Fruit fly (Drosophila melanogaster): ENCODE results near the gene CG34174.

DNA sequence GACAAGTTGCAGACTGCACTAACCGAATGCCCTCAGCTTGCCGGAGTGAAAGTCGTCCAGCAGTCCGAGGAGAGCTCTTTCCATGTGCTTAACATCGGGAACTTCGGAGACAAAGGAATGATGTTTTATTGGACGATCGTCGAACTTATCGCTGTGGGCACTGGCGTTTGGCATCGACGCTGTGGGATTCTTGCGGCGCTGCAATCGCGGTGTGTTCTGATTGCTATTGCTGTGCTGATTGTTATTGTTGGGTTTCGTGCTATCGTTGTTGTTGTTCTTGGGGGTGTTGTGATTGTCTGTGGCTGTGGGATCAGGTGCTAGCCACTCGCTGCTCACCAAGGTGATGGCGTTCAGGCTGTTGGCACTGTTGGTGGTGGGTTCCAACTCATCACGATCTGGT is 23.4 kb upstream of the CG34174 start:
- no peak for TF ChIP-seq CG16779 (tag; optimal IDR thresholded peaks at IDR 0.05)
- no peak for TF ChIP-seq salr (GFP tag; optimal IDR thresholded peaks at IDR 0.05)
- no peak for TF ChIP-seq Lpt (GFP tag; optimal IDR thresholded peaks at IDR 0.05)
- peak; percentile 33 for TF ChIP-seq Eip78C (GFP tag)
- no peak for TF ChIP-seq Hr39 (GFP tag; optimal IDR thresholded peaks at IDR 0.05)
- no peak for TF ChIP-seq Ets96B (tag; optimal IDR thresholded peaks at IDR 0.05)
- TF ChIP-seq CG31627 (GFP tag; optimal IDR thresholded peaks at IDR 0.05), result no peak
- no peak for TF ChIP-seq CG6792 (GFP tag; optimal IDR thresholded peaks at IDR 0.05)
- no peak for TF ChIP-seq CG6808 (GFP tag; optimal IDR thresholded peaks at IDR 0.05)

All from whole organism, prepupa.